Fruit fly (Drosophila melanogaster) Kc167 (cell line): Measurements from ENCODE around the gene CG46518.
"Not testable (repeated sequence)": the region's sequence is repeated elsewhere in the genome, so short reads cannot be mapped to it uniquely, and the experiment has no call there.

Experiments
- Sin3A ChIP-seq: fragments of >200 bp; optimal IDR thresholded peaks from 2 replicates; lab custom pipeline; 2018; ENCODE audit warnings: missing external identifiers
- psq ChIP-seq: fragments of >200 bp; optimal IDR thresholded peaks from 2 replicates; lab custom pipeline; 2017; ENCODE audit warnings: missing external identifiers

DNA sequence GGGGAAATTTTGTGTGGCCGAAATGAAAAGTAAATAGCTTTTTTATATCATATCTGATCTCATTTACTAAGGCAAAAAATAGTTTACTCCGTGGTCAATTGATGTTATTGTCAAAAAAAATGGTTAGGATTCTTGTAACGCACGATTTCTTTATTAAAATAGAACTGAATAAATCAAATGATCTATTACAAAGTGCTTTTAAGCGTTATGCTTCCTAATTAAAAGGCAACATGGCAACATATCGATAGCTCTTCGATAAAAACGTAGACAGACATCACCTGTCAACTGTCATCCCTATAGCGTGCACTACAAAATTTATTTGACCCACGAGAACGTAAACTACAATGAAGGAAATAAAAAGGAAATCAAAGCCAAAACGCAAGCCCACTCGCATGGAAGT is 24.5 kb upstream of the CG46518 start, which contains the start of gene CG46515:
- not testable (repeated sequence) for TF ChIP-seq Sin3A (lab: Kevin White, UChicago); psq
